Fruit fly (Drosophila melanogaster) whole organism, adult: ENCODE measurements around the gene GATAd.

Source experiments
- CG14711 ChIP-seq: fragments of 200-800 bp; sonication (Bioruptor generic); optimal IDR thresholded peaks from 2 replicates; lab custom pipeline; 2018; ENCODE audit warnings: missing biosample characterization, mild to moderate bottlenecking, missing genetic modification characterization, moderate library complexity
- CG33017 ChIP-seq: fragments of 200-800 bp; sonication (Bioruptor generic); optimal IDR thresholded peaks from 2 replicates; lab custom pipeline; 2018; ENCODE audit warnings: missing biosample characterization, mild to moderate bottlenecking, missing genetic modification characterization, moderate library complexity
- CG5204 ChIP-seq: fragments of 200-800 bp; sonication (Bioruptor generic); optimal IDR thresholded peaks from 2 replicates; lab custom pipeline; 2016; ENCODE audit warnings: missing biosample characterization, missing genetic modification characterization
- CG7101 ChIP-seq: fragments of 200-800 bp; sonication (Bioruptor generic); optimal IDR thresholded peaks from 2 replicates; lab custom pipeline; 2018; ENCODE audit warnings: missing biosample characterization, mild to moderate bottlenecking, missing genetic modification characterization, moderate library complexity
- Mnt ChIP-seq: fragments of 200-800 bp; sonication (Bioruptor generic); optimal IDR thresholded peaks from 2 replicates; lab custom pipeline; 2016; ENCODE audit warnings: missing biosample characterization, mild to moderate bottlenecking, missing genetic modification characterization
- cic ChIP-seq: fragments of 200-800 bp; sonication (Bioruptor generic); optimal IDR thresholded peaks from 2 replicates; lab custom pipeline; 2017; ENCODE audit warnings: missing biosample characterization, mild to moderate bottlenecking, missing genetic modification characterization, moderate library complexity
- ovo ChIP-seq: fragments of 200-800 bp; sonication (Bioruptor generic); optimal IDR thresholded peaks from 2 replicates; lab custom pipeline; 2016; ENCODE audit warnings: missing biosample characterization, missing genetic modification characterization

- TF ChIP-seq cic (no peak), CG7101 (tag; lab: Kevin White, UChicago) (no peak), CG14711 (tag; lab: Kevin White, UChicago) (no peak), ovo (no peak), CG5204 (GFP tag; lab: Kevin White, UChicago) (no peak), Mnt (no peak), CG33017 (tag; lab: Kevin White, UChicago) (no peak)
These were observed 38.5 kb upstream of the GATAd start, which contains the start of gene Hand for dm6 chr2L:10294798-10295669.
